Worm (Caenorhabditis elegans): ENCODE measurements around the gene Y47D7A.2.

- TF ChIP-seq ama-1 (optimal IDR thresholded peaks at IDR 0.05): no peak
- TF ChIP-seq nhr-28 (tag; optimal IDR thresholded peaks at IDR 0.05): no peak
- TF ChIP-seq unc-62 (GFP tag; optimal IDR thresholded peaks at IDR 0.05): no peak
- TF ChIP-seq nhr-71 (tag; optimal IDR thresholded peaks at IDR 0.05): no peak
- TF ChIP-seq ceh-82 (tag; optimal IDR thresholded peaks at IDR 0.05): no peak
- TF ChIP-seq dpl-1 (GFP tag; optimal IDR thresholded peaks at IDR 0.05): no peak
- TF ChIP-seq lin-15B (tag; optimal IDR thresholded peaks at IDR 0.05): no peak
- no peak for TF ChIP-seq hlh-4 (tag; optimal IDR thresholded peaks at IDR 0.05)
- no peak for TF ChIP-seq aly-2 (tag; optimal IDR thresholded peaks at IDR 0.05)
- TF ChIP-seq ztf-11 (tag; optimal IDR thresholded peaks at IDR 0.05): no peak
- no peak for TF ChIP-seq unc-130 (tag; optimal IDR thresholded peaks at IDR 0.05)
Observed at ce11 chrV:4400118-4400517, 20.0 kb upstream of the Y47D7A.2 start, which contains the start of gene F13A2.4.

Measured in whole organism, L1 larva.